Fruit fly (Drosophila melanogaster): Measurements from ENCODE around the gene CG11885.

CG11885 gene

dm6 chr2L:468745-469358, 47.6 kb upstream of the CG11885 start (continued):
- no peak for TF ChIP-seq dmrt11E (tag; optimal IDR thresholded peaks at IDR 0.05)
- TF ChIP-seq run (tag; optimal IDR thresholded peaks at IDR 0.05), result peak; percentile 54
- peak; percentile 75 for TF ChIP-seq CG43689 (GFP tag; IDR thresholded peaks at IDR 0.05)
- TF ChIP-seq CG13123 (GFP tag; optimal IDR thresholded peaks at IDR 0.05), result peak; percentile 55
- TF ChIP-seq Rx (GFP tag; IDR thresholded peaks at IDR 0.05), result peak; percentile 73
- peak; percentile 57 for TF ChIP-seq CG10267 (tag; optimal IDR thresholded peaks at IDR 0.05)
- TF ChIP-seq amos (GFP tag; IDR thresholded peaks at IDR 0.05; ENCODE audit: partially characterized antibody), result no peak
- TF ChIP-seq CG12299 (tag; optimal IDR thresholded peaks at IDR 0.05), result peak; percentile 19
- TF ChIP-seq Ravus (GFP tag; IDR thresholded peaks at IDR 0.05), result peak; percentile 31
- TF ChIP-seq eyg (GFP tag; optimal IDR thresholded peaks at IDR 0.05), result peak; percentile 81
- TF ChIP-seq tin (GFP tag; optimal IDR thresholded peaks at IDR 0.05), result peak; percentile 65
- TF ChIP-seq CG10979 (tag; optimal IDR thresholded peaks at IDR 0.05), result peak; percentile 75
- TF ChIP-seq grau (tag; optimal IDR thresholded peaks at IDR 0.05), result peak; percentile 65
- TF ChIP-seq Mad (GFP tag; optimal IDR thresholded peaks at IDR 0.05), result peak; percentile 27
- peak; percentile 77 for TF ChIP-seq CG15269 (tag; optimal IDR thresholded peaks at IDR 0.05)
- TF ChIP-seq CG31224 (GFP tag; IDR thresholded peaks at IDR 0.05), result peak; percentile 39
- TF ChIP-seq hth (optimal IDR thresholded peaks at IDR 0.05), result no peak
- TF ChIP-seq CG1602 (GFP tag; optimal IDR thresholded peaks at IDR 0.05), result peak; percentile 65
- TF ChIP-seq Fer3 (tag; optimal IDR thresholded peaks at IDR 0.05), result peak; percentile 77
- TF ChIP-seq CG17802 (tag; optimal IDR thresholded peaks at IDR 0.05), result peak; percentile 51
- TF ChIP-seq caup (GFP tag; optimal IDR thresholded peaks at IDR 0.05; ENCODE audit: severe bottlenecking), result peak; percentile 50
- peak; percentile 51 for TF ChIP-seq Hr3 (GFP tag; optimal IDR thresholded peaks at IDR 0.05)
- no peak for TF ChIP-seq yki (optimal IDR thresholded peaks at IDR 0.05)
- TF ChIP-seq CG1529 (GFP tag; optimal IDR thresholded peaks at IDR 0.05), result peak; percentile 80
- peak; percentile 72 for TF ChIP-seq CG7556 (GFP tag; optimal IDR thresholded peaks at IDR 0.05)
- no peak for TF ChIP-seq CG4404 (GFP tag; IDR thresholded peaks at IDR 0.05)
- TF ChIP-seq bbx (GFP tag; IDR thresholded peaks at IDR 0.05; ENCODE audit: partially characterized antibody), result no peak
- peak; percentile 66; the same call in 2 of the 3 replicates for TF ChIP-seq B-H1 (GFP tag; IDR thresholded peaks at IDR 0.05)
- TF ChIP-seq eve (GFP tag; optimal IDR thresholded peaks at IDR 0.05), result no peak
- TF ChIP-seq Pdp1 (GFP tag; optimal IDR thresholded peaks at IDR 0.05), result peak; percentile 67 to 69
- no peak for TF ChIP-seq insv (GFP tag; optimal IDR thresholded peaks at IDR 0.05)
- peak; percentile 71 for TF ChIP-seq az2 (GFP tag; optimal IDR thresholded peaks at IDR 0.05)
- TF ChIP-seq CG1024 (GFP tag; IDR thresholded peaks at IDR 0.05), result no peak
- TF ChIP-seq CG14014 (GFP tag; IDR thresholded peaks at IDR 0.05), result peak; percentile 69
- TF ChIP-seq tap (tag; optimal IDR thresholded peaks at IDR 0.05), result peak; percentile 56
- TF ChIP-seq CG3838 (GFP tag; optimal IDR thresholded peaks at IDR 0.05), result no peak
- TF ChIP-seq CG32772 (GFP tag; IDR thresholded peaks at IDR 0.05), result peak; percentile 81
- TF ChIP-seq CG18011 (GFP tag; optimal IDR thresholded peaks at IDR 0.05), result peak; percentile 18
- peak; percentile 41 for TF ChIP-seq mirr (GFP tag; optimal IDR thresholded peaks at IDR 0.05)
- TF ChIP-seq hkb (optimal IDR thresholded peaks at IDR 0.05), result no peak
- peak; percentile 90 for TF ChIP-seq hkb (GFP tag; IDR thresholded peaks at IDR 0.05)
- peak; percentile 87 for TF ChIP-seq sisA (GFP tag; IDR thresholded peaks at IDR 0.05)
- peak; percentile 67; the same call in 2 of the 4 replicates for TF ChIP-seq Gug (GFP tag; IDR thresholded peaks at IDR 0.05)
- TF ChIP-seq pita (GFP tag; optimal IDR thresholded peaks at IDR 0.05), result no peak
- TF ChIP-seq CG15011 (GFP tag; optimal IDR thresholded peaks at IDR 0.05), result peak; percentile 35
- no peak for TF ChIP-seq tll (GFP tag; optimal IDR thresholded peaks at IDR 0.05)
- no peak for TF ChIP-seq CG1792 (GFP tag; optimal IDR thresholded peaks at IDR 0.05)
- TF ChIP-seq lilli (GFP tag; optimal IDR thresholded peaks at IDR 0.05), result peak; percentile 82
- TF ChIP-seq CG6689 (GFP tag; IDR thresholded peaks at IDR 0.05), result peak; percentile 72
- peak; percentile 70 for TF ChIP-seq CG12155 (GFP tag; optimal IDR thresholded peaks at IDR 0.05)
- TF ChIP-seq h (optimal IDR thresholded peaks at IDR 0.05), result no peak

Measured in whole organism, embryonic.